Fruit fly (Drosophila melanogaster) whole organism, embryonic: ENCODE results near the gene r-l.

Experiments
- ATbp ChIP-seq: fragments of 200-800 bp; sonication (Bioruptor generic); optimal IDR thresholded peaks from 2 replicates; lab custom pipeline; 2017; ENCODE audit warnings: missing biosample characterization, mild to moderate bottlenecking, missing genetic modification characterization, missing genetic modification reagents
- CG10654 ChIP-seq: fragments of 200-800 bp; sonication (Bioruptor generic); optimal IDR thresholded peaks from 2 replicates; lab custom pipeline; 2016; ENCODE audit warnings: missing biosample characterization, missing genetic modification characterization
- CG11398 ChIP-seq: fragments of 200-800 bp; sonication (Bioruptor generic); optimal IDR thresholded peaks from 2 replicates; lab custom pipeline; 2016; ENCODE audit warnings: missing biosample characterization, missing genetic modification characterization
- CG11504 ChIP-seq: fragments of 200-800 bp; sonication (Bioruptor generic); optimal IDR thresholded peaks from 3 replicates; lab custom pipeline; 2019; ENCODE audit warnings: missing biosample characterization, mild to moderate bottlenecking, missing genetic modification characterization, moderate library complexity
- CG1233 ChIP-seq: fragments of 200-800 bp; sonication (Bioruptor generic); optimal IDR thresholded peaks from 4 replicates; lab custom pipeline; 2018; ENCODE audit warnings: missing biosample characterization, mild to moderate bottlenecking, missing genetic modification characterization
- CG12659 ChIP-seq: fragments of 200-800 bp; sonication (Bioruptor generic); optimal IDR thresholded peaks from 3 replicates; lab custom pipeline; 2017; ENCODE audit warnings: mild to moderate bottlenecking, missing biosample characterization, missing genetic modification reagents, missing genetic modification characterization
- CG15601 ChIP-seq: fragments of 200-800 bp; sonication (Bioruptor generic); optimal IDR thresholded peaks from 3 replicates; lab custom pipeline; 2019; ENCODE audit warnings: missing biosample characterization, mild to moderate bottlenecking, missing genetic modification characterization, moderate library complexity
- CG2116 ChIP-seq: fragments of 200-800 bp; sonication (Bioruptor generic); optimal IDR thresholded peaks from 3 replicates; lab custom pipeline; 2018; ENCODE audit warnings: missing biosample characterization, mild to moderate bottlenecking, missing genetic modification characterization
- CG31388 ChIP-seq: fragments of 200-800 bp; sonication (Bioruptor generic); optimal IDR thresholded peaks from 2 replicates; lab custom pipeline; 2016; ENCODE audit warnings: missing biosample characterization, missing genetic modification characterization
- CG34224 ChIP-seq: fragments of 200-800 bp; sonication (Bioruptor generic); IDR thresholded peaks from 3 replicates; pipeline ENCODE4 v1.3.6; 2022; ENCODE audit warnings: missing biosample characterization, missing genetic modification characterization; ENCODE audit not compliant: partially characterized antibody
- CG6654 ChIP-seq: fragments of 200-800 bp; sonication (Bioruptor generic); optimal IDR thresholded peaks from 2 replicates; lab custom pipeline; 2017; ENCODE audit warnings: missing biosample characterization, mild to moderate bottlenecking, missing genetic modification characterization
- CG6765 ChIP-seq: fragments of 200-800 bp; sonication (Bioruptor generic); optimal IDR thresholded peaks from 3 replicates; lab custom pipeline; 2017; ENCODE audit warnings: missing biosample characterization, mild to moderate bottlenecking, missing genetic modification characterization
- CG6854 ChIP-seq: fragments of 200-800 bp; sonication (Bioruptor generic); optimal IDR thresholded peaks from 3 replicates; lab custom pipeline; 2017; ENCODE audit warnings: missing biosample characterization, mild to moderate bottlenecking, missing genetic modification characterization
- CHES-1-like ChIP-seq: fragments of 200-800 bp; sonication (Bioruptor generic); optimal IDR thresholded peaks from 2 replicates; lab custom pipeline; 2016; ENCODE audit warnings: missing biosample characterization, missing genetic modification characterization
- Eip74EF ChIP-seq, 2 experiments: fragments of 200-800 bp in 1 of 2; fragments of >200 bp in 1 of 2; sonication (Bioruptor generic) in 1 of 2; optimal IDR thresholded peaks; 2 replicates each; lab custom pipeline; 2017 to 2019; ENCODE audit warnings: missing biosample characterization in 2 of 2, missing genetic modification characterization in 2 of 2, mild to moderate bottlenecking in 1 of 2, moderate library complexity in 1 of 2
- Fer3 ChIP-seq: fragments of 200-800 bp; sonication (Bioruptor generic); optimal IDR thresholded peaks from 2 replicates; lab custom pipeline; 2018; ENCODE audit warnings: missing biosample characterization, mild to moderate bottlenecking, missing genetic modification characterization, moderate library complexity
- HHEX ChIP-seq: fragments of 200-800 bp; sonication (Bioruptor generic); optimal IDR thresholded peaks from 3 replicates; lab custom pipeline; 2017; ENCODE audit warnings: missing biosample characterization, mild to moderate bottlenecking, missing genetic modification characterization, missing genetic modification reagents
- HmgD ChIP-seq: fragments of 200-800 bp; sonication (Bioruptor generic); optimal IDR thresholded peaks from 3 replicates; lab custom pipeline; 2016; ENCODE audit warnings: missing biosample characterization, missing genetic modification characterization
- HmgZ ChIP-seq: fragments of 200-800 bp; sonication (Bioruptor generic); optimal IDR thresholded peaks from 2 replicates; lab custom pipeline; 2018; ENCODE audit warnings: missing biosample characterization, mild to moderate bottlenecking, missing genetic modification characterization
- Med ChIP-seq: fragments of 200-800 bp; sonication (Bioruptor generic); peaks from one replicate; lab custom pipeline; 2016; ENCODE audit warnings: missing biosample characterization, missing genetic modification characterization, mild to moderate bottlenecking, inconsistent platforms, moderate library complexity
- NK7.1 ChIP-seq: fragments of 200-800 bp; sonication (Bioruptor generic); optimal IDR thresholded peaks from 3 replicates; lab custom pipeline; 2016; ENCODE audit warnings: missing biosample characterization, missing genetic modification characterization
- Nf-YB ChIP-seq: fragments of 200-800 bp; sonication (Bioruptor generic); optimal IDR thresholded peaks from 3 replicates; lab custom pipeline; 2019; ENCODE audit warnings: missing biosample characterization, mild to moderate bottlenecking, missing genetic modification characterization, moderate library complexity
- Poxn ChIP-seq: fragments of 200-800 bp; sonication (Bioruptor generic); IDR thresholded peaks from 2 replicates; pipeline ENCODE4 v1.3.6; 2022; ENCODE audit warnings: missing biosample characterization, missing genetic modification characterization
- abd-A ChIP-seq: fragments of 200-800 bp; sonication (Bioruptor generic); optimal IDR thresholded peaks from 3 replicates; lab custom pipeline; 2019; ENCODE audit warnings: missing biosample characterization, mild to moderate bottlenecking, missing genetic modification characterization, moderate library complexity
- cad ChIP-seq: fragments of >200 bp; optimal IDR thresholded peaks from 2 replicates; lab custom pipeline; 2017; ENCODE audit warnings: missing biosample characterization, missing genetic modification characterization
- chn ChIP-seq: fragments of 200-800 bp; sonication (Bioruptor generic); optimal IDR thresholded peaks from 2 replicates; lab custom pipeline; 2016; ENCODE audit warnings: missing biosample characterization, missing genetic modification characterization
- fd102C ChIP-seq: fragments of 200-800 bp; sonication (Bioruptor generic); optimal IDR thresholded peaks from 2 replicates; lab custom pipeline; 2018; ENCODE audit warnings: missing biosample characterization, mild to moderate bottlenecking, missing genetic modification characterization, moderate library complexity
- kay ChIP-seq: fragments of 200-800 bp; sonication (Bioruptor generic); optimal IDR thresholded peaks from 2 replicates; lab custom pipeline; 2016; ENCODE audit warnings: missing biosample characterization, missing genetic modification characterization
- kni ChIP-seq: fragments of 200-800 bp; sonication (Bioruptor generic); optimal IDR thresholded peaks from 3 replicates; lab custom pipeline; 2017; ENCODE audit warnings: mild to moderate bottlenecking, missing biosample characterization, missing genetic modification reagents, missing genetic modification characterization
- nau ChIP-seq: fragments of 200-800 bp; sonication (Bioruptor generic); optimal IDR thresholded peaks from 3 replicates; lab custom pipeline; 2017; ENCODE audit warnings: missing biosample characterization, mild to moderate bottlenecking, missing genetic modification characterization, missing genetic modification reagents
- nerfin-2 ChIP-seq: fragments of 200-800 bp; sonication (Bioruptor generic); IDR thresholded peaks from 2 replicates; pipeline ENCODE4 v1.3.6; 2022; ENCODE audit warnings: missing biosample characterization, missing genetic modification characterization; ENCODE audit not compliant: partially characterized antibody
- odd ChIP-seq: fragments of 200-800 bp; sonication (Bioruptor generic); optimal IDR thresholded peaks from 2 replicates; lab custom pipeline; 2017; ENCODE audit warnings: missing biosample characterization, mild to moderate bottlenecking, missing genetic modification characterization
- onecut ChIP-seq: fragments of 200-800 bp; sonication (Bioruptor generic); IDR thresholded peaks from 2 replicates; pipeline ENCODE4 v1.3.6; 2022; ENCODE audit warnings: missing biosample characterization, missing genetic modification characterization
- psq ChIP-seq: fragments of 200-800 bp; sonication (Bioruptor generic); optimal IDR thresholded peaks from 2 replicates; lab custom pipeline; 2017; ENCODE audit warnings: missing biosample characterization, missing genetic modification characterization
- pum ChIP-seq: fragments of 200-800 bp; sonication (Bioruptor generic); optimal IDR thresholded peaks from 2 replicates; lab custom pipeline; 2016; ENCODE audit warnings: missing biosample characterization, missing genetic modification characterization
- ro ChIP-seq: fragments of 200-800 bp; sonication (Bioruptor generic); IDR thresholded peaks from 2 replicates; pipeline ENCODE4 v1.3.6; 2022; ENCODE audit warnings: missing biosample characterization, missing genetic modification characterization
- sens ChIP-seq: fragments of 200-800 bp; sonication (Bioruptor generic); peaks from one replicate; lab custom pipeline; 2016; ENCODE audit warnings: missing biosample characterization, missing genetic modification characterization
- sna ChIP-seq: fragments of 200-800 bp; sonication (Bioruptor generic); IDR thresholded peaks from 2 replicates; pipeline ENCODE4 v1.3.6; 2022; ENCODE audit warnings: missing biosample characterization, missing genetic modification characterization; ENCODE audit not compliant: partially characterized antibody
- tll ChIP-seq, 2 experiments: fragments of 200-800 bp in 1 of 2; fragments of >200 bp in 1 of 2; sonication (Bioruptor generic) in 1 of 2; optimal IDR thresholded peaks; 2 replicates each; lab custom pipeline; 2017 to 2019; ENCODE audit warnings: missing biosample characterization in 2 of 2, missing genetic modification characterization in 2 of 2, mild to moderate bottlenecking in 1 of 2, moderate library complexity in 1 of 2
- tna ChIP-seq: fragments of 200-800 bp; sonication (Bioruptor generic); IDR thresholded peaks from 2 replicates; pipeline ENCODE4 v1.3.6; 2022; ENCODE audit warnings: missing biosample characterization, missing genetic modification characterization; ENCODE audit not compliant: partially characterized antibody
- ttk ChIP-seq: fragments of 200-800 bp; sonication (Bioruptor generic); IDR thresholded peaks from 2 replicates; pipeline ENCODE4 v2.1.2; 2022; ENCODE audit warnings: missing biosample characterization, missing genetic modification characterization
- wdn ChIP-seq: fragments of 200-800 bp; sonication (Bioruptor generic); IDR thresholded peaks from 2 replicates; pipeline ENCODE4 v1.3.6; 2022; ENCODE audit warnings: missing biosample characterization, missing genetic modification characterization

The r-l gene

DNA sequence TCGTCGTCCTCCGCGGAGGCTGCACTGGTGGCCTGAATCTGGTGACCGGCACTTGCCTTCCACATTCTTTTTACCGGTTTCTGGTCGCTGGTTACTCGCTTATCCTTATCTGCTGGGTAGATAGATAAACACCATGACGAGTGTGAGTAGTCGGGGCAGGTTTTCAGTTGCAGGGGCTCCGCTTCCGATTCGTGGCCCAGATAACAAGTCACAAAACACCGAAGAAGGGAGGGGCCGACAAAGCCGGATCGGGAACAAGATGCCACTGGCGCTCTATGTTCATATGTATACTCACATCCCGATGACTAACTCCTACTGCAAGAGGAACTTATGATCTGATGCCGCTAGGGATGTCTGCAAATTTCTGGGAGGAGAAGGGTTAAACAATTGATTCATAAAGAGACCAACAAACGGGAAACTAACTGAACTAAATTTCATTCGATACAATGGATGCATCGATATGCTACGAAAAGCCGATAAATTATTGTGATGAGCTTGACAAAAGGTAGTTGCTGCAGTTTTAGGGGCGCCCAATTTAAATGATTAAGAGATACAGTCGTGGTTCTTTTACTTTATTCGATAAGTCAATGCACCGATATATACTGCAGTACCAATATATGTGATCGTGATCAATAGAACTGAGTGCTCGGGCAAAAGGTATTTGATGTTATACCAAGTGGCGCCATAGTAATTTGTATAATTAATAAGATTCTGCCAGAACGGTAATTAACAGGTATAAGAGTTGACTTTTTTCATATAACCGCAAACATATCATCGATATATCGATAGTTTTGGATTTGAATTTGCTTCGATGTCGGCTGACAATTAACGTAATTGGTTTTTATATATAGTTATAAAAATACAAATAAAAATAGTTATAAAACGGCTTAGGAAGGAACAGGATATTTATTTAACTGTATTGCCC, 8.9 kb downstream of the r-l start, which contains the start of gene Cortactin (continued):
- TF ChIP-seq odd (GFP tag; lab: Kevin White, UChicago) (no peak), Fer3 (tag; lab: Kevin White, UChicago) (no peak), nerfin-2 (GFP tag; lab: Robert Waterston, UW) (peak; percentile 84), fd102C (GFP tag; lab: Kevin White, UChicago) (no peak), chn (GFP tag; lab: Kevin White, UChicago) (no peak), CHES-1-like (GFP tag; lab: Kevin White, UChicago) (no peak), CG11398 (GFP tag; lab: Kevin White, UChicago) (no peak), Poxn (GFP tag; lab: Robert Waterston, UW) (no peak), ttk (GFP tag; lab: Robert Waterston, UW) (no peak)

DNA sequence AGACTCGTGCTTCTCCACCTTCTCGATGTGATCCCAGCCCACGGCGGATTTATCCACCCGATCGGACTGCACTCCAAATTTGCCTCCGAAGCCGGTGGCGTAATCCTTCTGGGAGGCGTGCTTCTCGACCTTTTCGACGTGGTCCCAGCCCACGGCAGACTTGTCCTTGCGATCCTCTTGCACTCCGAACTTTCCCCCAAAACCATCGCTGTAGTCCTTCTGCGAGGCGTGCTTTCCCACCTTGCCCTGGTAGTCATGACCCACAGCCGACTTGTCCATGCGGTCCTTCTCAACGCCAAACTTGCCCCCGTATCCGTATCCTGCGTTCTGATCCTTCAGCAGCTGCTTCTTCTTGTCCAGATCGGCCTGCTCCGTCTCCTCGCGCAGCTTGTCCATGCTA, 9.7 kb downstream of the r-l start:
- TF ChIP-seq Med (GFP tag; lab: Kevin White, UChicago) (peak; percentile 24), NK7.1 (GFP tag; lab: Kevin White, UChicago) (no peak), sens (GFP tag; lab: Kevin White, UChicago) (peak; percentile 60), CG1233 (GFP tag; lab: Kevin White, UChicago) (no peak), CG6765 (GFP tag; lab: Kevin White, UChicago) (no peak)

DNA sequence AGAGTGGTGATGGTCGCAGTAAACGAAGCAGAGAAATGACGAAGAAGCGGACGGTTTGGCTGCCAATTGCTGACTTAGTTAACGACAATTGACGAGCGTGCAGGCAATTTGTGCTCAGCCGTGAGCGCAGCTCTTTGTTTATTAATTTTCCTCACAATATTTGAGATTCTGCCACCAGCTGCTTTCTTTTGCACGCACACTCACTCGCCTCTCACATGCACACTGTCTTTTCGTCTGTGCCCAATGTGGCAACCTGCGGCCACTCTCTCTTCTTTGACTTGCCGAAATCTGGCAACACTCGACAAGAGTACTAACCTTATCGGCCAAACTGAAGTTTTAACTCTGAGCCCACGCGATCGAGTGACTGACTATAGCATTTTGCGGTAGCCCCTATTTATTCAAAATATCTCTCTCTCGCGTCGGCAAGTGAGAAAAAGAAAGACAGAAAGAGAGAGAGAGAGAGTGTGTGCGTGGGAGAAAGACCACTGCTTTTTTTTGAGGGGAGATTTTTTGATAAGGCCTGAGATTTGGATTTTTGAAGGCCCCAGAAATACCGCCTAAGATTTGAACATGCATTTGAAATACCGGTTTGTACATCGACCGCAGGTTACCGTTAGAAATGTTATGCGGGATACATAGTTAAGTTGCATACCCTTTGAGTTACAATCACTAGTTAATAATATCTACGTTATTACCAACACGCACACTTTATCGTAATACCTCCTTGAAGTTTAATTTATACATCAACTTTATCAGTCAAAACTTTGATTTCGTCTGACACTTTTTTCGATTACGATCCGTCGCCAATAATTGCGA, 12.5 kb downstream of the r-l start, which contains the start of gene Mvl:
Gene Mvl, minus strand, starts transcription at position 371 of the 816 bp plus-strand sequence.
- TF ChIP-seq onecut (GFP tag; lab: Robert Waterston, UW): no peak; the same call in 1 of the 2 replicates
- no peak for TF ChIP-seq CG31388 (GFP tag; lab: Kevin White, UChicago)
- no peak for TF ChIP-seq Nf-YB (GFP tag; lab: Kevin White, UChicago)
- TF ChIP-seq HmgD (GFP tag; lab: Kevin White, UChicago): peak; percentile 72
- peak in 1 of 2 experiments; percentile 82 for TF ChIP-seq tll (GFP tag; optimal IDR thresholded peaks at IDR 0.05; lab: Kevin White, UChicago)
- peak; percentile 55 for TF ChIP-seq ATbp (GFP tag; lab: Kevin White, UChicago)
- no peak for TF ChIP-seq pum (GFP tag; lab: Kevin White, UChicago)
- no peak for TF ChIP-seq sna
- no peak for TF ChIP-seq cad (GFP tag; lab: Kevin White, UChicago)
- peak; percentile 58 for TF ChIP-seq kni
- TF ChIP-seq HHEX (GFP tag; lab: Kevin White, UChicago): no peak
- TF ChIP-seq CG12659: peak; percentile 39
- TF ChIP-seq CG6654: no peak
- no peak for TF ChIP-seq ro (GFP tag; lab: Robert Waterston, UW)
- peak; percentile 20 for TF ChIP-seq CG15601
- TF ChIP-seq tna (GFP tag; lab: Robert Waterston, UW): 0 out of 2 replicates have a peak, but pooled peaks have one; percentile 19
- TF ChIP-seq CG34224 (GFP tag; lab: Robert Waterston, UW): peak; percentile 24; the same call in 1 of the 3 replicates
- no peak for TF ChIP-seq CG6854
- TF ChIP-seq nau (GFP tag; lab: Kevin White, UChicago): no peak
- peak; percentile 47 for TF ChIP-seq kay (GFP tag; lab: Kevin White, UChicago)
- no peak for TF ChIP-seq wdn (GFP tag; lab: Robert Waterston, UW)
- no peak for TF ChIP-seq CG10654 (GFP tag; lab: Kevin White, UChicago)
- TF ChIP-seq Eip74EF (GFP tag; optimal IDR thresholded peaks at IDR 0.05; lab: Kevin White, UChicago): no peak
- no peak for TF ChIP-seq psq (GFP tag; lab: Kevin White, UChicago)
- TF ChIP-seq HmgZ (tag; lab: Kevin White, UChicago): peak; percentile 81
- TF ChIP-seq CG2116 (GFP tag; lab: Kevin White, UChicago): peak; percentile 44
- no peak for TF ChIP-seq abd-A (tag; lab: Kevin White, UChicago)
- no peak for TF ChIP-seq Fer3 (tag; lab: Kevin White, UChicago)
- no peak for TF ChIP-seq CG11504 (tag; lab: Kevin White, UChicago)
